Fruit fly (Drosophila melanogaster): Measurements from ENCODE around the gene CG17154.
A peak's percentile ranks its signal among the peaks of the same experiment; 100 is the strongest.

CG17154 gene

dm6 chr3L:12114188-12114587 is 25.8 kb downstream of the CG17154 start:
- peak; percentile 85 for TF ChIP-seq Gug (GFP tag; IDR thresholded peaks at IDR 0.05)
- TF ChIP-seq esn (GFP tag; optimal IDR thresholded peaks at IDR 0.05) = peak; percentile 89
- peak; percentile 93 for TF ChIP-seq svp (GFP tag)
- peak; percentile 70 for TF ChIP-seq Ets21C (GFP tag; optimal IDR thresholded peaks at IDR 0.05)
- TF ChIP-seq Hr4 (GFP tag; optimal IDR thresholded peaks at IDR 0.05) = peak; percentile 84
- peak; percentile 55 for TF ChIP-seq Eip93F (GFP tag; optimal IDR thresholded peaks at IDR 0.05)
- peak; percentile 81 for TF ChIP-seq Smox (GFP tag; optimal IDR thresholded peaks at IDR 0.05)
- TF ChIP-seq Ets96B (tag; optimal IDR thresholded peaks at IDR 0.05) = peak; percentile 86
- peak; percentile 52 for TF ChIP-seq Blimp-1 (GFP tag; optimal IDR thresholded peaks at IDR 0.05)
- no peak for TF ChIP-seq Hr38 (GFP tag; optimal IDR thresholded peaks at IDR 0.05)
- TF ChIP-seq CG4318 (GFP tag; optimal IDR thresholded peaks at IDR 0.05) = peak; percentile 58
- peak; percentile 78 for TF ChIP-seq net (GFP tag; optimal IDR thresholded peaks at IDR 0.05)
- peak; percentile 70 for TF ChIP-seq CG11762 (GFP tag; optimal IDR thresholded peaks at IDR 0.05; ENCODE audit: insufficient read depth)
- peak; percentile 71 for TF ChIP-seq CG11294 (GFP tag; IDR thresholded peaks at IDR 0.05)
- peak; percentile 83 for TF ChIP-seq CG32006 (GFP tag; optimal IDR thresholded peaks at IDR 0.05)
- peak; percentile 92 for TF ChIP-seq Eip78C (GFP tag)
- TF ChIP-seq CG8119 (GFP tag; IDR thresholded peaks at IDR 0.05) = peak; percentile 91
- peak; percentile 76 for TF ChIP-seq Hr39 (GFP tag; optimal IDR thresholded peaks at IDR 0.05)
- TF ChIP-seq eg (GFP tag; IDR thresholded peaks at IDR 0.05) = peak; percentile 91
- TF ChIP-seq Sox102F (GFP tag; optimal IDR thresholded peaks at IDR 0.05) = peak; percentile 88
- TF ChIP-seq topi (GFP tag; optimal IDR thresholded peaks at IDR 0.05) = peak; percentile 85
- peak; percentile 37 to 76 for TF ChIP-seq salr (GFP tag; optimal IDR thresholded peaks at IDR 0.05)
- TF ChIP-seq Lpt (GFP tag; optimal IDR thresholded peaks at IDR 0.05) = peak; percentile 71
- TF ChIP-seq pdm3 (GFP tag; optimal IDR thresholded peaks at IDR 0.05) = peak; percentile 82
- peak; percentile 87 for TF ChIP-seq CG6792 (GFP tag; optimal IDR thresholded peaks at IDR 0.05)
- TF ChIP-seq CG15336 (GFP tag; IDR thresholded peaks at IDR 0.05) = peak; percentile 91
- peak; percentile 81 for TF ChIP-seq CG7368 (GFP tag; optimal IDR thresholded peaks at IDR 0.05)
- peak; percentile 94 for TF ChIP-seq CG6163 (GFP tag; IDR thresholded peaks at IDR 0.05)
- peak; percentile 64 for TF ChIP-seq vri (GFP tag; optimal IDR thresholded peaks at IDR 0.05)
- TF ChIP-seq Sox14 (GFP tag; optimal IDR thresholded peaks at IDR 0.05) = peak; percentile 80
- TF ChIP-seq fd85E (GFP tag; optimal IDR thresholded peaks at IDR 0.05) = peak; percentile 54
- TF ChIP-seq Sox15 (GFP tag; optimal IDR thresholded peaks at IDR 0.05) = peak; percentile 43
- peak; percentile 73 for TF ChIP-seq CG8632 (GFP tag; optimal IDR thresholded peaks at IDR 0.05)
- TF ChIP-seq CG34406 (GFP tag; optimal IDR thresholded peaks at IDR 0.05) = peak; percentile 77
- TF ChIP-seq Met (GFP tag; optimal IDR thresholded peaks at IDR 0.05) = peak; percentile 87
- TF ChIP-seq acj6 (GFP tag; optimal IDR thresholded peaks at IDR 0.05) = peak; percentile 82
- TF ChIP-seq OdsH (GFP tag; optimal IDR thresholded peaks at IDR 0.05) = peak; percentile 81
- no peak for TF ChIP-seq CG6276 (GFP tag; optimal IDR thresholded peaks at IDR 0.05)
- peak; percentile 66 for TF ChIP-seq fd59A (GFP tag; optimal IDR thresholded peaks at IDR 0.05)
- TF ChIP-seq CG6808 (GFP tag; optimal IDR thresholded peaks at IDR 0.05) = peak; percentile 82
- peak; percentile 75 for TF ChIP-seq CG1621 (tag; optimal IDR thresholded peaks at IDR 0.05)
- peak; percentile 80 for TF ChIP-seq achi (GFP tag; optimal IDR thresholded peaks at IDR 0.05)
- peak; percentile 74 for TF ChIP-seq CG31627 (GFP tag; optimal IDR thresholded peaks at IDR 0.05)
- TF ChIP-seq dsx (GFP tag; optimal IDR thresholded peaks at IDR 0.05; ENCODE audit: poor library complexity, severe bottlenecking) = peak; percentile 88
- TF ChIP-seq CG11902 (GFP tag; optimal IDR thresholded peaks at IDR 0.05) = peak; percentile 72
- peak; percentile 90 for TF ChIP-seq CG3919 (GFP tag; optimal IDR thresholded peaks at IDR 0.05)
- peak; percentile 79 for TF ChIP-seq lz (GFP tag; optimal IDR thresholded peaks at IDR 0.05)
- TF ChIP-seq CG10669 (GFP tag; optimal IDR thresholded peaks at IDR 0.05) = peak; percentile 88
- peak; percentile 82 for TF ChIP-seq CG10631 (GFP tag; optimal IDR thresholded peaks at IDR 0.05)
- peak; percentile 57 for TF ChIP-seq CG16779 (tag; optimal IDR thresholded peaks at IDR 0.05)
- TF ChIP-seq CG3032 (tag; optimal IDR thresholded peaks at IDR 0.05) = peak; percentile 82
- TF ChIP-seq fkh (GFP tag; optimal IDR thresholded peaks at IDR 0.05) = no peak
- TF ChIP-seq CG8319 (GFP tag; optimal IDR thresholded peaks at IDR 0.05) = peak; percentile 71

Data from whole organism, prepupa.